Fruit fly (Drosophila melanogaster): ENCODE results near the gene MTPAP.

- no peak for TF ChIP-seq CG8478 (optimal IDR thresholded peaks at IDR 0.05)
- peak; percentile 4 for TF ChIP-seq Dll (optimal IDR thresholded peaks at IDR 0.05)
- TF ChIP-seq pan (optimal IDR thresholded peaks at IDR 0.05) = no peak
- no peak for TF ChIP-seq usp (GFP tag; optimal IDR thresholded peaks at IDR 0.05)
- TF ChIP-seq psq (optimal IDR thresholded peaks at IDR 0.05) = no peak
- TF ChIP-seq EcR (GFP tag; optimal IDR thresholded peaks at IDR 0.05) = no peak
These were observed 31.3 kb upstream of the MTPAP start, which contains the start of the genes CG3719 and CG32813 for dm6 chrX:1380350-1381060.

Measured in whole organism.